Worm (Caenorhabditis elegans) whole organism, L4/young adult: Measurements from ENCODE around the gene T01D1.3.

Source experiments
- W03F9.2 ChIP-seq: fragments of 150-350 bp; optimal IDR thresholded peaks from 2 replicates; lab custom pipeline; 2014; ENCODE audit warnings: missing biosample characterization, missing genetic modification characterization
- dao-5 ChIP-seq: sonication (generic microtip); optimal IDR thresholded peaks from 2 replicates; lab custom pipeline; 2016; ENCODE audit warnings: missing genotype, missing genetic modification characterization, moderate library complexity, missing compliant biosample characterization
- him-1 ChIP-seq: sonication (generic microtip); optimal IDR thresholded peaks from 2 replicates; lab custom pipeline; 2016; ENCODE audit warnings: missing genotype, missing genetic modification reagents, missing genetic modification characterization, missing compliant biosample characterization

- no peak for TF ChIP-seq him-1 (tag; lab: Kevin White, UChicago)
- TF ChIP-seq W03F9.2 (tag; lab: Kevin White, UChicago), result no peak
- TF ChIP-seq dao-5 (tag; lab: Kevin White, UChicago), result no peak
Measured at ce11 chrII:186504-186903, 10.7 kb upstream of the T01D1.3 start, which contains the start of gene T01D1.8.
